Worm (Caenorhabditis elegans): ENCODE data around the gene K12D12.4.

ce11 chrII:11843441-11843840, 22.1 kb downstream of the K12D12.4 start:
- no peak for TF ChIP-seq F13H6.1 (tag; optimal IDR thresholded peaks at IDR 0.05)
- no peak for TF ChIP-seq blmp-1 (tag; optimal IDR thresholded peaks at IDR 0.05; ENCODE audit: insufficient read depth)
- TF ChIP-seq ama-1 (optimal IDR thresholded peaks at IDR 0.05) = peak; percentile 45
- TF ChIP-seq elt-3 (tag; optimal IDR thresholded peaks at IDR 0.05) = no peak
- no peak for TF ChIP-seq unc-62 (GFP tag; optimal IDR thresholded peaks at IDR 0.05)
- TF ChIP-seq nhr-6 (tag; optimal IDR thresholded peaks at IDR 0.05) = no peak
- TF ChIP-seq ztf-4 (tag; optimal IDR thresholded peaks at IDR 0.05) = no peak
- TF ChIP-seq aly-2 (tag; optimal IDR thresholded peaks at IDR 0.05) = no peak
- no peak for TF ChIP-seq C34F6.9 (tag; optimal IDR thresholded peaks at IDR 0.05)
- TF ChIP-seq nhr-12 (tag; optimal IDR thresholded peaks at IDR 0.05) = no peak
- no peak for TF ChIP-seq Y55F3AM.14 (GFP tag; optimal IDR thresholded peaks at IDR 0.05)

Measured in whole organism, L2 larva.